Worm (Caenorhabditis elegans): ENCODE data around the gene lron-7.

Gene lron-7

ce11 chrX:7291810-7292209, at the start of gene lron-7:
TSS of gene lron-7 (plus strand) at chrX:7292132.
- TF ChIP-seq fkh-3 (tag; optimal IDR thresholded peaks at IDR 0.05), result no peak
- TF ChIP-seq nhr-80 (tag; optimal IDR thresholded peaks at IDR 0.05), result peak; percentile 65

DNA sequence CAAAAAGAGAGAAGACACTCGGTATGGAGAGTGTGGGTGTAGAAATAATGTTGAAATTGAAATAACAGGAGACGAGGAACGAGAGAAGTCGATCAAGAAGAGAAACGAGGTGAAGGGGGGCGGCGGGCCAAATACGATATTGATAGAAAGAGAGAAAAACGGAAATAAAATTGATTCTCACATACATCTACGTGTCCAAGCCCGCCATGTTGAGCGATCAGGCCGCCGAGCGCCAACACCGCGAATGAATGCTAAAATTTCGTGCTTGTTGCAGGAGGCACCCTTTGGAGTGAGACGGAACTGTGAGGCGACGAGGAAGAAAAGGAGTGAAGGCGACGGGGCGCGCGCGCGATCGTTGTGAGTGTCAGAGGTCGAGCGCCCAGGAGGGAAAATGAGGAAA, 49.1 kb upstream of the lron-7 start, which contains the start of gene F46H5.7:
TSS of gene F46H5.7 (minus strand) at position 106 of the 400 bp plus-strand sequence.
- TF ChIP-seq F52B5.7 (tag; optimal IDR thresholded peaks at IDR 0.05) (no peak), dpl-1 (GFP tag; optimal IDR thresholded peaks at IDR 0.05) (no peak), dox-1 (GFP tag; IDR thresholded peaks at IDR 0.05) (peak; percentile 49; the same call in 1 of the 2 replicates), zfh-2 (GFP tag; conservative IDR thresholded peaks at IDR 0.05) (peak; percentile 92), hmg-1.2 (GFP tag; IDR thresholded peaks at IDR 0.05) (no peak), mel-28 (tag; optimal IDR thresholded peaks at IDR 0.05; ENCODE audit: borderline replicate concordance) (no peak), nfya-1 (tag; optimal IDR thresholded peaks at IDR 0.05; ENCODE audit: borderline replicate concordance, insufficient read depth) (no peak), sea-2 (GFP tag; IDR thresholded peaks at IDR 0.05) (no peak), sptf-2 (GFP tag; optimal IDR thresholded peaks at IDR 0.05) (no peak), attf-3 (GFP tag; conservative IDR thresholded peaks at IDR 0.05) (no peak), egrh-3 (GFP tag; IDR thresholded peaks at IDR 0.05) (no peak; the same call in 1 of the 2 replicates), Y79H2A.3 (GFP tag; conservative IDR thresholded peaks at IDR 0.05) (no peak), dpff-1 (tag; optimal IDR thresholded peaks at IDR 0.05) (no peak), F49E8.2 (tag; optimal IDR thresholded peaks at IDR 0.05; ENCODE audit: insufficient read depth) (no peak), hmg-20 (GFP tag; IDR thresholded peaks at IDR 0.05) (no peak), Y95B8A.8 (GFP tag; IDR thresholded peaks at IDR 0.05) (no peak), bed-1 (GFP tag; IDR thresholded peaks at IDR 0.05) (no peak), mcd-1 (GFP tag; IDR thresholded peaks at IDR 0.05) (no peak), Y53F4B.3 (GFP tag; IDR thresholded peaks at IDR 0.05) (no peak), efl-1 (GFP tag; optimal IDR thresholded peaks at IDR 0.05) (no peak), K12H6.12 (tag; optimal IDR thresholded peaks at IDR 0.05) (no peak), lsl-1 (GFP tag; optimal IDR thresholded peaks at IDR 0.05) (no peak), pha-4 (tag; optimal IDR thresholded peaks at IDR 0.05) (no peak), gei-17 (GFP tag; optimal IDR thresholded peaks at IDR 0.05) (no peak), let-607 (tag; optimal IDR thresholded peaks at IDR 0.05) (peak; percentile 25 to 31), fkh-3 (tag; optimal IDR thresholded peaks at IDR 0.05) (no peak), nfyb-1 (GFP tag; IDR thresholded peaks at IDR 0.05) (peak; percentile 43; the same call in 1 of the 2 replicates), nhr-80 (tag; optimal IDR thresholded peaks at IDR 0.05) (peak; percentile 82), F39B2.1 (GFP tag; IDR thresholded peaks at IDR 0.05) (no peak), attf-6 (GFP tag; IDR thresholded peaks at IDR 0.05) (no peak), lin-26 (GFP tag; IDR thresholded peaks at IDR 0.05) (no peak), ceh-100 (GFP tag; IDR thresholded peaks at IDR 0.05) (no peak), Y67H2A.10 (GFP tag; conservative IDR thresholded peaks at IDR 0.05) (no peak), unc-62 (GFP tag; optimal IDR thresholded peaks at IDR 0.05) (no peak), cebp-1 (GFP tag; IDR thresholded peaks at IDR 0.05) (no peak), cebp-1 (tag; optimal IDR thresholded peaks at IDR 0.05) (peak; percentile 44), madf-6 (GFP tag; IDR thresholded peaks at IDR 0.05) (no peak), B0019.2 (GFP tag; conservative IDR thresholded peaks at IDR 0.05) (0 out of 2 replicates have a peak, but pooled peaks have one; percentile 2), ekl-4 (GFP tag; IDR thresholded peaks at IDR 0.05) (no peak)
